Fruit fly (Drosophila melanogaster): ENCODE results near the gene COX6AL2.

The COX6AL2 gene

dm6 chr3L:18904772-18905601, 9.0 kb downstream of the COX6AL2 start, which contains the start of the genes CSN1b and Prp6 (continued):
- TF ChIP-seq zf30C (GFP tag; optimal IDR thresholded peaks at IDR 0.05) = no peak
- no peak for TF ChIP-seq NFAT (GFP tag; IDR thresholded peaks at IDR 0.05)
- peak; percentile 61 for TF ChIP-seq Bgb (GFP tag; IDR thresholded peaks at IDR 0.05; ENCODE audit: partially characterized antibody)
- peak; percentile 70 for TF ChIP-seq Scr (GFP tag; IDR thresholded peaks at IDR 0.05; ENCODE audit: partially characterized antibody)
- TF ChIP-seq CG3726 (GFP tag; IDR thresholded peaks at IDR 0.05) = no peak
- TF ChIP-seq Xbp1 (GFP tag; optimal IDR thresholded peaks at IDR 0.05) = peak; percentile 21
- TF ChIP-seq CG34224 (GFP tag; IDR thresholded peaks at IDR 0.05; ENCODE audit: partially characterized antibody) = peak; percentile 42
- TF ChIP-seq slbo (GFP tag; IDR thresholded peaks at IDR 0.05) = peak; percentile 20; the same call in 1 of the 2 replicates
- TF ChIP-seq sna (GFP tag; IDR thresholded peaks at IDR 0.05; ENCODE audit: partially characterized antibody) = peak; percentile 28; the same call in 1 of the 2 replicates
- no peak for TF ChIP-seq CG3407 (GFP tag; optimal IDR thresholded peaks at IDR 0.05)
- peak; percentile 36 for TF ChIP-seq phol (tag; optimal IDR thresholded peaks at IDR 0.05)
- TF ChIP-seq trem (tag; optimal IDR thresholded peaks at IDR 0.05) = peak; percentile 32
- peak; percentile 64 for TF ChIP-seq MBD-R2 (GFP tag; IDR thresholded peaks at IDR 0.05)
- TF ChIP-seq nmo (GFP tag; optimal IDR thresholded peaks at IDR 0.05) = peak; percentile 44
- TF ChIP-seq inv (GFP tag; IDR thresholded peaks at IDR 0.05; ENCODE audit: partially characterized antibody) = peak; percentile 42; the same call in 1 of the 2 replicates
- TF ChIP-seq Dbx (GFP tag; IDR thresholded peaks at IDR 0.05) = no peak
- TF ChIP-seq CG2199 (GFP tag; IDR thresholded peaks at IDR 0.05) = no peak
- TF ChIP-seq CG8924 (tag; optimal IDR thresholded peaks at IDR 0.05) = no peak
- TF ChIP-seq Dref (GFP tag; IDR thresholded peaks at IDR 0.05) = peak; percentile 65
- TF ChIP-seq CG30020 (tag; optimal IDR thresholded peaks at IDR 0.05) = peak; percentile 65
- TF ChIP-seq CG6683 (GFP tag; optimal IDR thresholded peaks at IDR 0.05) = no peak
- peak; percentile 37 for TF ChIP-seq CG30403 (GFP tag; optimal IDR thresholded peaks at IDR 0.05)
- peak; percentile 41; the same call in 1 of the 3 replicates for TF ChIP-seq CG7963 (GFP tag; IDR thresholded peaks at IDR 0.05; ENCODE audit: partially characterized antibody)
- TF ChIP-seq CG2116 (GFP tag; optimal IDR thresholded peaks at IDR 0.05) = peak; percentile 52
- TF ChIP-seq Doc3 (GFP tag; IDR thresholded peaks at IDR 0.05; ENCODE audit: partially characterized antibody) = peak; percentile 52; the same call in 2 of the 3 replicates
- peak; percentile 15 for TF ChIP-seq Hr3 (GFP tag; optimal IDR thresholded peaks at IDR 0.05)
- peak; percentile 56 for TF ChIP-seq CG9932 (GFP tag; IDR thresholded peaks at IDR 0.05)
- TF ChIP-seq so (GFP tag; IDR thresholded peaks at IDR 0.05) = no peak
- no peak for TF ChIP-seq nerfin-2 (GFP tag; IDR thresholded peaks at IDR 0.05; ENCODE audit: partially characterized antibody)
- peak in 1 of 3 experiments; percentile 39 for TF ChIP-seq lola (GFP tag; optimal IDR thresholded peaks at IDR 0.05)
- TF ChIP-seq Rfx (GFP tag; IDR thresholded peaks at IDR 0.05) = peak; percentile 38; the same call in 1 of the 2 replicates
- peak; percentile 58 for TF ChIP-seq MESR4 (GFP tag; optimal IDR thresholded peaks at IDR 0.05)
- TF ChIP-seq CG6272 (GFP tag; IDR thresholded peaks at IDR 0.05) = peak; percentile 29; the same call in 1 of the 2 replicates
- no peak for TF ChIP-seq CG7357 (GFP tag; IDR thresholded peaks at IDR 0.05)
- TF ChIP-seq CG12391 (tag; optimal IDR thresholded peaks at IDR 0.05) = peak; percentile 41
- TF ChIP-seq CG4617 (GFP tag; optimal IDR thresholded peaks at IDR 0.05; ENCODE audit: borderline replicate concordance) = peak; percentile 16
- peak; percentile 67; the same call in 2 of the 3 replicates for TF ChIP-seq knrl (GFP tag; IDR thresholded peaks at IDR 0.05; ENCODE audit: partially characterized antibody)
- peak; percentile 49 for TF ChIP-seq unc-4 (GFP tag; IDR thresholded peaks at IDR 0.05; ENCODE audit: partially characterized antibody)
- no peak for TF ChIP-seq caup (GFP tag; optimal IDR thresholded peaks at IDR 0.05; ENCODE audit: severe bottlenecking)
- TF ChIP-seq bbx (GFP tag; IDR thresholded peaks at IDR 0.05; ENCODE audit: partially characterized antibody) = peak; percentile 51
- TF ChIP-seq hbn (GFP tag; IDR thresholded peaks at IDR 0.05; ENCODE audit: partially characterized antibody) = peak; percentile 31
- TF ChIP-seq CG14710 (tag; optimal IDR thresholded peaks at IDR 0.05) = peak; percentile 60
- TF ChIP-seq CG16815 (GFP tag; optimal IDR thresholded peaks at IDR 0.05) = no peak
- peak; percentile 48; the same call in 2 of the 3 replicates for TF ChIP-seq Opbp (GFP tag; IDR thresholded peaks at IDR 0.05; ENCODE audit: partially characterized antibody)
- TF ChIP-seq cato (GFP tag; optimal IDR thresholded peaks at IDR 0.05; ENCODE audit: borderline replicate concordance) = no peak
- TF ChIP-seq zen2 (GFP tag; IDR thresholded peaks at IDR 0.05; ENCODE audit: partially characterized antibody) = peak; percentile 67

Data from whole organism, embryonic.